Fruit fly (Drosophila melanogaster) whole organism, prepupa: Measurements from ENCODE around the gene CG13950.

Source experiments
- Blimp-1 ChIP-seq: fragments of 200-800 bp; sonication (Bioruptor generic); optimal IDR thresholded peaks from 3 replicates; lab custom pipeline; 2017; ENCODE audit warnings: missing biosample characterization, missing genetic modification characterization, mild to moderate bottlenecking, moderate library complexity, missing genetic modification reagents
- CG10631 ChIP-seq: fragments of 200-800 bp; sonication (Bioruptor generic); optimal IDR thresholded peaks from 2 replicates; lab custom pipeline; 2016; ENCODE audit warnings: missing biosample characterization, missing genetic modification characterization
- CG11294 ChIP-seq: fragments of 200-800 bp; sonication (Bioruptor generic); IDR thresholded peaks from 2 replicates; pipeline ENCODE4 v1.3.6; 2022; ENCODE audit warnings: missing biosample characterization, missing genetic modification characterization
- CG11762 ChIP-seq: fragments of 200-800 bp; sonication (Bioruptor generic); optimal IDR thresholded peaks from 3 replicates; lab custom pipeline; 2016; ENCODE audit warnings: missing biosample characterization, missing genetic modification characterization; ENCODE audit not compliant: insufficient read depth
- CG11902 ChIP-seq: fragments of 200-800 bp; sonication (Bioruptor generic); optimal IDR thresholded peaks from 3 replicates; lab custom pipeline; 2016; ENCODE audit warnings: missing biosample characterization, missing genetic modification characterization
- CG15336 ChIP-seq: fragments of 200-800 bp; sonication (Bioruptor generic); IDR thresholded peaks from 2 replicates; pipeline ENCODE4 v1.3.6; 2022; ENCODE audit warnings: missing biosample characterization, missing genetic modification characterization
- CG16779 ChIP-seq: fragments of 200-800 bp; sonication (Bioruptor generic); optimal IDR thresholded peaks from 3 replicates; lab custom pipeline; 2017; ENCODE audit warnings: missing biosample characterization, mild to moderate bottlenecking, missing genetic modification characterization
- CG3032 ChIP-seq: fragments of 200-800 bp; optimal IDR thresholded peaks from 2 replicates; lab custom pipeline; 2019; ENCODE audit warnings: missing biosample characterization, mild to moderate bottlenecking, missing genetic modification characterization, moderate library complexity
- CG31627 ChIP-seq: fragments of 200-800 bp; sonication (Bioruptor generic); optimal IDR thresholded peaks from 3 replicates; lab custom pipeline; 2016; ENCODE audit warnings: missing biosample characterization, missing genetic modification characterization
- CG32006 ChIP-seq: fragments of 200-800 bp; sonication (Bioruptor generic); optimal IDR thresholded peaks from 3 replicates; lab custom pipeline; 2017; ENCODE audit warnings: missing biosample characterization, mild to moderate bottlenecking, missing genetic modification characterization
- CG34406 ChIP-seq: fragments of 200-800 bp; sonication (Bioruptor generic); optimal IDR thresholded peaks from 3 replicates; lab custom pipeline; 2016; ENCODE audit warnings: missing biosample characterization, missing genetic modification characterization
- CG4318 ChIP-seq: fragments of 200-800 bp; sonication (Bioruptor generic); optimal IDR thresholded peaks from 3 replicates; lab custom pipeline; 2017; ENCODE audit warnings: missing biosample characterization, mild to moderate bottlenecking, missing genetic modification characterization
- CG6163 ChIP-seq: fragments of 200-800 bp; sonication (Bioruptor generic); IDR thresholded peaks from 3 replicates; pipeline ENCODE4 v1.3.6; 2022; ENCODE audit warnings: missing biosample characterization, missing genetic modification characterization
- CG6276 ChIP-seq: fragments of 200-800 bp; sonication (Bioruptor generic); optimal IDR thresholded peaks from 2 replicates; lab custom pipeline; 2017; ENCODE audit warnings: missing biosample characterization, mild to moderate bottlenecking, missing genetic modification characterization
- CG6792 ChIP-seq: fragments of 200-800 bp; sonication (Bioruptor generic); optimal IDR thresholded peaks from 3 replicates; lab custom pipeline; 2016; ENCODE audit warnings: missing biosample characterization, missing genetic modification characterization
- CG6808 ChIP-seq: fragments of 200-800 bp; sonication (Bioruptor generic); optimal IDR thresholded peaks from 3 replicates; lab custom pipeline; 2017; ENCODE audit warnings: missing biosample characterization, missing genetic modification characterization, mild to moderate bottlenecking, moderate library complexity, missing genetic modification reagents
- CG6854 ChIP-seq: fragments of 200-800 bp; sonication (Bioruptor generic); optimal IDR thresholded peaks from 2 replicates; lab custom pipeline; 2017; ENCODE audit warnings: missing biosample characterization, mild to moderate bottlenecking, missing genetic modification characterization
- CG8119 ChIP-seq: fragments of 200-800 bp; sonication (Bioruptor generic); IDR thresholded peaks from 3 replicates; pipeline ENCODE4 v1.3.6; 2022; ENCODE audit warnings: missing biosample characterization, missing genetic modification characterization
- CG8319 ChIP-seq: fragments of 200-800 bp; sonication (Bioruptor generic); optimal IDR thresholded peaks from 3 replicates; lab custom pipeline; 2016; ENCODE audit warnings: missing biosample characterization, missing genetic modification characterization
- CG9139 ChIP-seq: fragments of 200-800 bp; sonication (Bioruptor generic); optimal IDR thresholded peaks from 3 replicates; lab custom pipeline; 2017; ENCODE audit warnings: missing biosample characterization, mild to moderate bottlenecking, missing genetic modification characterization
- Eip75B ChIP-seq: fragments of 200-800 bp; sonication (Bioruptor generic); optimal IDR thresholded peaks from 3 replicates; lab custom pipeline; 2016; ENCODE audit warnings: missing biosample characterization, missing genetic modification characterization
- Eip78C ChIP-seq: fragments of 200-800 bp; sonication (Bioruptor generic); peaks from one replicate; lab custom pipeline; 2016; ENCODE audit warnings: missing biosample characterization, missing genetic modification characterization
- Eip93F ChIP-seq: fragments of 200-800 bp; sonication (Bioruptor generic); optimal IDR thresholded peaks from 2 replicates; lab custom pipeline; 2016; ENCODE audit warnings: missing biosample characterization, mild to moderate bottlenecking, missing genetic modification characterization
- Ets21C ChIP-seq: fragments of 200-800 bp; sonication (Bioruptor generic); optimal IDR thresholded peaks from 3 replicates; lab custom pipeline; 2016; ENCODE audit warnings: missing biosample characterization, missing genetic modification characterization
- Ets96B ChIP-seq: fragments of 200-800 bp; optimal IDR thresholded peaks from 2 replicates; lab custom pipeline; 2019; ENCODE audit warnings: missing biosample characterization, mild to moderate bottlenecking, missing genetic modification characterization, moderate library complexity
- Gug ChIP-seq: fragments of 200-800 bp; sonication (Bioruptor generic); IDR thresholded peaks from 2 replicates; pipeline ENCODE4 v1.3.6; 2022; ENCODE audit warnings: missing biosample characterization, missing genetic modification characterization
- Hr38 ChIP-seq: sonication (Bioruptor generic); optimal IDR thresholded peaks from 2 replicates; lab custom pipeline; 2016; ENCODE audit warnings: missing biosample characterization, missing genetic modification characterization
- Hr39 ChIP-seq: fragments of 200-800 bp; sonication (Bioruptor generic); optimal IDR thresholded peaks from 2 replicates; lab custom pipeline; 2016; ENCODE audit warnings: missing biosample characterization, missing genetic modification characterization
- Hr4 ChIP-seq: fragments of 200-800 bp; sonication (Bioruptor generic); optimal IDR thresholded peaks from 3 replicates; lab custom pipeline; 2016; ENCODE audit warnings: missing biosample characterization, missing genetic modification characterization
- Lpt ChIP-seq: fragments of 200-800 bp; sonication (Bioruptor generic); optimal IDR thresholded peaks from 3 replicates; lab custom pipeline; 2016; ENCODE audit warnings: missing biosample characterization, missing genetic modification characterization
- Met ChIP-seq: fragments of 200-800 bp; sonication (Bioruptor generic); optimal IDR thresholded peaks from 3 replicates; lab custom pipeline; 2016; ENCODE audit warnings: missing biosample characterization, missing genetic modification characterization
- OdsH ChIP-seq: fragments of 200-800 bp; sonication (Bioruptor generic); optimal IDR thresholded peaks from 3 replicates; lab custom pipeline; 2016; ENCODE audit warnings: missing biosample characterization, missing genetic modification characterization
- Smox ChIP-seq: fragments of 200-800 bp; sonication (Bioruptor generic); optimal IDR thresholded peaks from 3 replicates; lab custom pipeline; 2016; ENCODE audit warnings: missing biosample characterization, missing genetic modification characterization
- Sox102F ChIP-seq: fragments of 200-800 bp; sonication (Bioruptor generic); optimal IDR thresholded peaks from 2 replicates; lab custom pipeline; 2016; ENCODE audit warnings: missing biosample characterization, mild to moderate bottlenecking, missing genetic modification characterization
- Sox14 ChIP-seq: fragments of 200-800 bp; sonication (Bioruptor generic); optimal IDR thresholded peaks from 3 replicates; lab custom pipeline; 2016; ENCODE audit warnings: missing biosample characterization, missing genetic modification characterization
- Sox15 ChIP-seq: fragments of 200-800 bp; sonication (Bioruptor generic); optimal IDR thresholded peaks from 3 replicates; lab custom pipeline; 2016; ENCODE audit warnings: missing biosample characterization, missing genetic modification characterization
- achi ChIP-seq: fragments of 200-800 bp; sonication (Bioruptor generic); optimal IDR thresholded peaks from 3 replicates; lab custom pipeline; 2016; ENCODE audit warnings: missing biosample characterization, missing genetic modification characterization
- acj6 ChIP-seq: fragments of 200-800 bp; sonication (Bioruptor generic); optimal IDR thresholded peaks from 3 replicates; lab custom pipeline; 2016; ENCODE audit warnings: missing biosample characterization, missing genetic modification characterization
- cyc ChIP-seq: fragments of 200-800 bp; sonication (Bioruptor generic); optimal IDR thresholded peaks from 3 replicates; lab custom pipeline; 2016; ENCODE audit warnings: missing biosample characterization, missing genetic modification characterization
- dac ChIP-seq: fragments of 200-800 bp; sonication (Bioruptor generic); optimal IDR thresholded peaks from 2 replicates; lab custom pipeline; 2017; ENCODE audit warnings: missing biosample characterization, mild to moderate bottlenecking, missing genetic modification characterization
- dsx ChIP-seq: fragments of 200-800 bp; optimal IDR thresholded peaks from 3 replicates; lab custom pipeline; 2019; ENCODE audit warnings: missing biosample characterization, mild to moderate bottlenecking, missing genetic modification characterization, moderate library complexity; ENCODE audit not compliant: poor library complexity, severe bottlenecking
- eg ChIP-seq: fragments of 200-800 bp; sonication (Bioruptor generic); IDR thresholded peaks from 3 replicates; pipeline ENCODE4 v1.3.6; 2022; ENCODE audit warnings: missing biosample characterization, missing genetic modification characterization
- fd59A ChIP-seq: fragments of 200-800 bp; sonication (Bioruptor generic); optimal IDR thresholded peaks from 2 replicates; lab custom pipeline; 2017; ENCODE audit warnings: missing biosample characterization, mild to moderate bottlenecking, missing genetic modification characterization, missing genetic modification reagents
- fd85E ChIP-seq: fragments of 200-800 bp; sonication (Bioruptor generic); optimal IDR thresholded peaks from 3 replicates; lab custom pipeline; 2016; ENCODE audit warnings: missing biosample characterization, missing genetic modification characterization
- fkh ChIP-seq: fragments of 200-800 bp; sonication (Bioruptor generic); optimal IDR thresholded peaks from 3 replicates; lab custom pipeline; 2017; ENCODE audit warnings: missing biosample characterization, mild to moderate bottlenecking, missing genetic modification characterization, moderate library complexity
- lz ChIP-seq: fragments of 200-800 bp; sonication (Bioruptor generic); optimal IDR thresholded peaks from 3 replicates; lab custom pipeline; 2016; ENCODE audit warnings: missing biosample characterization, missing genetic modification characterization
- net ChIP-seq: fragments of 200-800 bp; sonication (Bioruptor generic); optimal IDR thresholded peaks from 3 replicates; lab custom pipeline; 2016; ENCODE audit warnings: missing biosample characterization, missing genetic modification characterization
- pdm3 ChIP-seq: fragments of 200-800 bp; sonication (Bioruptor generic); optimal IDR thresholded peaks from 3 replicates; lab custom pipeline; 2016; ENCODE audit warnings: missing biosample characterization, missing genetic modification characterization
- salr ChIP-seq, 2 experiments: fragments of 200-800 bp; sonication (Bioruptor generic); optimal IDR thresholded peaks; 3 replicates each; lab custom pipeline; 2016 to 2018; ENCODE audit warnings: missing biosample characterization in 2 of 2, missing genetic modification characterization in 2 of 2, mild to moderate bottlenecking in 1 of 2
- ss ChIP-seq, 2 experiments: fragments of 200-800 bp; sonication (Bioruptor generic); optimal IDR thresholded peaks; 2 replicates in 1 of 2; 3 replicates in 1 of 2; lab custom pipeline; 2017 to 2018; ENCODE audit warnings: mild to moderate bottlenecking in 2 of 2, missing biosample characterization in 2 of 2, missing genetic modification characterization in 2 of 2, moderate library complexity in 1 of 2
- svp ChIP-seq: fragments of 200-800 bp; sonication (Bioruptor generic); peaks from one replicate; lab custom pipeline; 2016; ENCODE audit warnings: missing biosample characterization, missing genetic modification characterization
- vri ChIP-seq: fragments of 200-800 bp; sonication (Bioruptor generic); optimal IDR thresholded peaks from 3 replicates; lab custom pipeline; 2016; ENCODE audit warnings: missing biosample characterization, mild to moderate bottlenecking, missing genetic modification characterization

CG13950 gene

dm6 chr2L:841708-842107 is 18.3 kb upstream of the CG13950 start:
- TF ChIP-seq CG11762 (GFP tag; lab: Kevin White, UChicago) (peak; percentile 91), dsx (peak; percentile 93), CG32006 (peak; percentile 93), Smox (peak; percentile 96), Ets21C (peak; percentile 95), fd85E (GFP tag; lab: Kevin White, UChicago) (peak; percentile 82), CG8119 (GFP tag; lab: Robert Waterston, UW) (peak; percentile 94), Gug (GFP tag; lab: Robert Waterston, UW) (peak; percentile 96), vri (GFP tag; lab: Kevin White, UChicago) (peak; percentile 96), fd59A (GFP tag; lab: Kevin White, UChicago) (peak; percentile 94), CG8319 (peak; percentile 93), Hr4 (GFP tag; lab: Kevin White, UChicago) (peak; percentile 91), Hr39 (GFP tag; lab: Kevin White, UChicago) (peak; percentile 94), CG4318 (GFP tag; lab: Kevin White, UChicago) (peak; percentile 87), net (GFP tag; lab: Kevin White, UChicago) (peak; percentile 95), CG6163 (GFP tag; lab: Robert Waterston, UW) (peak; percentile 98), Ets96B (tag; lab: Kevin White, UChicago) (peak; percentile 93), CG10631 (peak; percentile 95), dac (GFP tag; lab: Kevin White, UChicago) (peak; percentile 79), eg (peak; percentile 96), Lpt (GFP tag; lab: Kevin White, UChicago) (peak; percentile 92), CG6792 (GFP tag; lab: Kevin White, UChicago) (peak; percentile 97), CG6808 (peak; percentile 95), lz (GFP tag; lab: Kevin White, UChicago) (peak; percentile 88), pdm3 (peak; percentile 97), CG11902 (GFP tag; lab: Kevin White, UChicago) (peak; percentile 92), acj6 (peak; percentile 95), Sox14 (GFP tag; lab: Kevin White, UChicago) (peak; percentile 98), Hr38 (GFP tag; lab: Kevin White, UChicago) (peak; percentile 60), Blimp-1 (peak; percentile 91), Sox102F (GFP tag; lab: Kevin White, UChicago) (peak; percentile 98), Eip75B (GFP tag; lab: Kevin White, UChicago) (peak; percentile 95), svp (GFP tag; lab: Kevin White, UChicago) (peak; percentile 99), Eip78C (peak; percentile 99), OdsH (GFP tag; lab: Kevin White, UChicago) (peak; percentile 97), CG3032 (peak; percentile 96), achi (GFP tag; lab: Kevin White, UChicago) (peak; percentile 94), ss (GFP tag; optimal IDR thresholded peaks at IDR 0.05; lab: Kevin White, UChicago) (peak; percentile 94 to 95), CG9139 (GFP tag; lab: Kevin White, UChicago) (peak; percentile 91), salr (GFP tag; optimal IDR thresholded peaks at IDR 0.05; lab: Kevin White, UChicago) (peak; percentile 87 to 90), cyc (GFP tag; lab: Kevin White, UChicago) (peak; percentile 96), CG11294 (GFP tag; lab: Robert Waterston, UW) (peak; percentile 92), CG31627 (peak; percentile 97), Met (peak; percentile 98), Eip93F (GFP tag; lab: Kevin White, UChicago) (peak; percentile 96), CG6276 (GFP tag; lab: Kevin White, UChicago) (peak; percentile 86), CG15336 (GFP tag; lab: Robert Waterston, UW) (peak; percentile 94), CG34406 (GFP tag; lab: Kevin White, UChicago) (peak; percentile 95), CG6854 (GFP tag; lab: Kevin White, UChicago) (peak; percentile 92), fkh (peak; percentile 36), Sox15 (GFP tag; lab: Kevin White, UChicago) (peak; percentile 87), CG16779 (peak; percentile 86)
